Worm (Caenorhabditis elegans) whole organism, L2 larva: ENCODE results near the gene egl-43.
"Not testable (repeated sequence)": the region's sequence is repeated elsewhere in the genome, so short reads cannot be mapped to it uniquely, and the experiment has no call there.

ENCODE experiments used
- C34F6.9 ChIP-seq: fragments of 150-350 bp; optimal IDR thresholded peaks from 2 replicates; lab custom pipeline; 2014; ENCODE audit warnings: missing biosample characterization, missing genetic modification characterization
- F13H6.1 ChIP-seq: sonication (generic microtip); optimal IDR thresholded peaks from 2 replicates; lab custom pipeline; 2016; ENCODE audit warnings: missing genetic modification characterization, missing compliant biosample characterization
- R02D3.7 ChIP-seq: fragments of 150-350 bp; optimal IDR thresholded peaks from 2 replicates; lab custom pipeline; 2014; ENCODE audit warnings: missing biosample characterization, missing genetic modification characterization
- Y55F3AM.14 ChIP-seq: fragments of 200-800 bp; sonication (Bioruptor generic); optimal IDR thresholded peaks from 2 replicates; lab custom pipeline; 2018; ENCODE audit warnings: mild to moderate bottlenecking, missing genetic modification characterization, missing compliant biosample characterization
- alr-1 ChIP-seq: fragments of 150-350 bp; optimal IDR thresholded peaks from 2 replicates; lab custom pipeline; 2014; ENCODE audit warnings: missing biosample characterization, missing genetic modification characterization
- aly-2 ChIP-seq: fragments of 150-350 bp; optimal IDR thresholded peaks from 2 replicates; lab custom pipeline; 2014; ENCODE audit warnings: missing biosample characterization, missing genetic modification characterization
- ama-1 ChIP-seq: fragments of 150-350 bp; optimal IDR thresholded peaks from 2 replicates; lab custom pipeline; 2018; ENCODE audit warnings: inconsistent platforms
- blmp-1 ChIP-seq: sonication (generic microtip); optimal IDR thresholded peaks from 2 replicates; lab custom pipeline; 2017; ENCODE audit warnings: missing genetic modification characterization, mild to moderate bottlenecking, missing compliant biosample characterization, antibody characterized with exemption, moderate library complexity; ENCODE audit not compliant: insufficient read depth
- ceh-16 ChIP-seq: fragments of 150-350 bp; optimal IDR thresholded peaks from 2 replicates; lab custom pipeline; 2014; ENCODE audit warnings: missing biosample characterization, missing genetic modification characterization
- ceh-82 ChIP-seq: fragments of 150-350 bp; optimal IDR thresholded peaks from 2 replicates; lab custom pipeline; 2014; ENCODE audit warnings: missing biosample characterization, missing genetic modification characterization
- crh-2 ChIP-seq: sonication (generic microtip); optimal IDR thresholded peaks from 2 replicates; lab custom pipeline; 2017; ENCODE audit warnings: missing biosample characterization, missing genetic modification characterization
- egl-27 ChIP-seq: sonication (generic microtip); optimal IDR thresholded peaks from 3 replicates; lab custom pipeline; 2017; ENCODE audit warnings: missing biosample characterization, missing genetic modification reagents, missing genetic modification characterization
- elt-1 ChIP-seq: fragments of 150-350 bp; optimal IDR thresholded peaks from 2 replicates; lab custom pipeline; 2014; ENCODE audit warnings: missing biosample characterization, missing genetic modification characterization
- elt-3 ChIP-seq: sonication (generic microtip); optimal IDR thresholded peaks from 2 replicates; lab custom pipeline; 2017; ENCODE audit warnings: missing biosample characterization, missing genetic modification characterization
- gmeb-1 ChIP-seq: fragments of 150-350 bp; optimal IDR thresholded peaks from 2 replicates; lab custom pipeline; 2014; ENCODE audit warnings: missing biosample characterization, missing genetic modification characterization
- lin-11 ChIP-seq: fragments of 150-350 bp; sonication (generic microtip); optimal IDR thresholded peaks from 2 replicates; lab custom pipeline; 2014; ENCODE audit warnings: missing biosample characterization, missing genetic modification characterization, inconsistent platforms, mixed read lengths
- lin-39 ChIP-seq: fragments of 150-350 bp; optimal IDR thresholded peaks from 2 replicates; lab custom pipeline; 2014; ENCODE audit warnings: missing biosample characterization, missing genetic modification reagents, missing genetic modification characterization
- lsy-2 ChIP-seq, 2 experiments: fragments of 150-350 bp in 1 of 2; sonication (generic microtip) in 1 of 2; optimal IDR thresholded peaks; 2 replicates each; lab custom pipeline; 2014 to 2017; ENCODE audit warnings: missing biosample characterization in 2 of 2, missing genetic modification characterization in 2 of 2
- mab-5 ChIP-seq: fragments of 150-350 bp; optimal IDR thresholded peaks from 2 replicates; lab custom pipeline; 2014; ENCODE audit warnings: missing biosample characterization, missing genetic modification characterization
- mbf-1 ChIP-seq: sonication (generic microtip); optimal IDR thresholded peaks from 2 replicates; lab custom pipeline; 2017; ENCODE audit warnings: missing biosample characterization, missing genetic modification characterization
- mdl-1 ChIP-seq, 2 experiments: fragments of 150-350 bp in 1 of 2; sonication (generic microtip) in 1 of 2; optimal IDR thresholded peaks; 2 replicates each; lab custom pipeline; 2017; ENCODE audit warnings: missing biosample characterization in 2 of 2, missing genetic modification characterization in 2 of 2
- nhr-10 ChIP-seq: sonication (generic microtip); optimal IDR thresholded peaks from 2 replicates; lab custom pipeline; 2017; ENCODE audit warnings: missing biosample characterization, missing genetic modification characterization
- nhr-12 ChIP-seq: fragments of 150-350 bp; optimal IDR thresholded peaks from 2 replicates; lab custom pipeline; 2014; ENCODE audit warnings: missing biosample characterization, missing genetic modification characterization
- nhr-129 ChIP-seq: fragments of 150-350 bp; optimal IDR thresholded peaks from 2 replicates; lab custom pipeline; 2014; ENCODE audit warnings: missing biosample characterization, missing genetic modification characterization
- nhr-21 ChIP-seq: fragments of 150-350 bp; optimal IDR thresholded peaks from 2 replicates; lab custom pipeline; 2014; ENCODE audit warnings: missing biosample characterization, missing genetic modification characterization
- nhr-25 ChIP-seq: fragments of 150-350 bp; sonication (generic microtip); optimal IDR thresholded peaks from 3 replicates; lab custom pipeline; 2014; ENCODE audit warnings: missing biosample characterization, missing genetic modification characterization
- nhr-6 ChIP-seq: fragments of 150-350 bp; optimal IDR thresholded peaks from 2 replicates; lab custom pipeline; 2014; ENCODE audit warnings: missing biosample characterization, missing genetic modification characterization
- nhr-77 ChIP-seq: fragments of 150-350 bp; optimal IDR thresholded peaks from 2 replicates; lab custom pipeline; 2014; ENCODE audit warnings: missing biosample characterization, missing genetic modification characterization
- sem-4 ChIP-seq: fragments of 150-350 bp; optimal IDR thresholded peaks from 2 replicates; lab custom pipeline; 2014; ENCODE audit warnings: missing biosample characterization, missing genetic modification reagents, missing genetic modification characterization
- sma-3 ChIP-seq: sonication (generic microtip); optimal IDR thresholded peaks from 2 replicates; lab custom pipeline; 2016; ENCODE audit warnings: missing genetic modification reagents, missing genetic modification characterization, missing compliant biosample characterization
- sma-9 ChIP-seq, 2 experiments: fragments of 150-350 bp in 1 of 2; sonication (generic microtip) in 1 of 2; optimal IDR thresholded peaks; 2 replicates each; lab custom pipeline; 2014 to 2016; ENCODE audit warnings: missing genetic modification characterization in 2 of 2, mild to moderate bottlenecking in 1 of 2, missing biosample characterization in 1 of 2, missing compliant biosample characterization in 1 of 2, missing genetic modification reagents in 1 of 2, moderate library complexity in 1 of 2
- snpc-4 ChIP-seq: fragments of 150-350 bp; optimal IDR thresholded peaks from 2 replicates; lab custom pipeline; 2014; ENCODE audit warnings: missing biosample characterization, missing genetic modification characterization
- unc-39 ChIP-seq: fragments of 150-350 bp; optimal IDR thresholded peaks from 2 replicates; lab custom pipeline; 2014; ENCODE audit warnings: missing biosample characterization, missing genetic modification characterization
- unc-62 ChIP-seq: fragments of 150-350 bp; optimal IDR thresholded peaks from 2 replicates; lab custom pipeline; 2014; ENCODE audit warnings: missing biosample characterization, missing genetic modification reagents, missing genetic modification characterization
- zag-1 ChIP-seq: fragments of 150-350 bp; optimal IDR thresholded peaks from 2 replicates; lab custom pipeline; 2014; ENCODE audit warnings: missing biosample characterization, missing genetic modification characterization
- ztf-1 ChIP-seq: fragments of 200-800 bp; sonication (Bioruptor generic); conservative IDR thresholded peaks from 2 replicates; pipeline ENCODE4 v1.3.6; 2022; ENCODE audit warnings: missing genetic modification characterization, missing compliant biosample characterization

The egl-43 gene

ce11 chrII:10006266-10006665, 51.3 kb downstream of the egl-43 start, which contains the start of gene ZK892.4:
Gene ZK892.4, plus strand, starts transcription at chrII:10006566.
- TF ChIP-seq snpc-4 (tag; lab: Kevin White, UChicago); ztf-1 (GFP tag; lab: Robert Waterston, UW); unc-62 (GFP tag; lab: Kevin White, UChicago): not testable (repeated sequence)

ce11 chrII:10007917-10008316, 52.9 kb downstream of the egl-43 start, which contains the start of gene ZK892.5:
Gene ZK892.5, plus strand, starts transcription at chrII:10008217.
- TF ChIP-seq elt-1 (tag; lab: Kevin White, UChicago), result no peak
- no peak for TF ChIP-seq R02D3.7
- TF ChIP-seq nhr-12, result no peak
- TF ChIP-seq alr-1, result no peak
- TF ChIP-seq lin-39 (tag; lab: Kevin White, UChicago), result no peak
- TF ChIP-seq C34F6.9 (tag; lab: Kevin White, UChicago), result no peak
- TF ChIP-seq sem-4, result no peak
- TF ChIP-seq crh-2, result no peak
- TF ChIP-seq nhr-25 (tag; lab: Kevin White, UChicago), result no peak
- no peak for TF ChIP-seq nhr-77
- TF ChIP-seq ama-1 (lab: Kevin White, UChicago), result no peak
- TF ChIP-seq zag-1, result no peak
- TF ChIP-seq aly-2, result no peak
- TF ChIP-seq ceh-16 (tag; lab: Kevin White, UChicago), result no peak
- TF ChIP-seq egl-27 (tag; lab: Kevin White, UChicago), result no peak
- TF ChIP-seq unc-39 (tag; lab: Kevin White, UChicago), result no peak
- TF ChIP-seq nhr-10 (tag; lab: Kevin White, UChicago), result no peak
- TF ChIP-seq ceh-82 (tag; lab: Kevin White, UChicago), result no peak
- TF ChIP-seq nhr-129 (tag; lab: Kevin White, UChicago), result no peak

- no peak for TF ChIP-seq blmp-1 (tag; lab: Kevin White, UChicago)
- no peak for TF ChIP-seq elt-3 (tag; lab: Kevin White, UChicago)
- TF ChIP-seq crh-2, result no peak
- TF ChIP-seq unc-62 (GFP tag; lab: Kevin White, UChicago), result no peak
- TF ChIP-seq R02D3.7, result no peak
- TF ChIP-seq lin-11 (tag; lab: Kevin White, UChicago), result no peak
- no peak for TF ChIP-seq ama-1 (lab: Kevin White, UChicago)
- TF ChIP-seq mbf-1 (tag; lab: Kevin White, UChicago), result no peak
- no peak for TF ChIP-seq aly-2
- no peak for TF ChIP-seq snpc-4 (tag; lab: Kevin White, UChicago)
- TF ChIP-seq mab-5 (tag; lab: Kevin White, UChicago), result no peak
These were observed 53.6 kb downstream of the egl-43 start for ce11 chrII:10008552-10008951.

- TF ChIP-seq nhr-25 (tag; lab: Kevin White, UChicago), result peak; percentile 70
- no peak for TF ChIP-seq alr-1
- TF ChIP-seq ztf-1 (GFP tag; lab: Robert Waterston, UW), result no peak
- no peak for TF ChIP-seq Y55F3AM.14 (GFP tag; lab: Kevin White, UChicago)
- TF ChIP-seq zag-1, result no peak
- TF ChIP-seq lsy-2 (tag; optimal IDR thresholded peaks at IDR 0.05; lab: Kevin White, UChicago), result no peak
- TF ChIP-seq nhr-77, result no peak
- TF ChIP-seq nhr-21 (tag; lab: Kevin White, UChicago), result no peak
- no peak for TF ChIP-seq crh-2
- TF ChIP-seq, all 48 proteins: peak for 1
These were observed 55.9 kb downstream of the egl-43 start for ce11 chrII:10010914-10011313.

- peak; percentile 43 for TF ChIP-seq sma-3 (GFP tag; lab: Kevin White, UChicago)
- peak; percentile 21 for TF ChIP-seq nhr-25 (tag; lab: Kevin White, UChicago)
- no peak for TF ChIP-seq gmeb-1 (tag; lab: Kevin White, UChicago)
- TF ChIP-seq, all 48 proteins: peak for 2
These were observed 56.7 kb downstream of the egl-43 start for ce11 chrII:10011733-10012132.

ce11 chrII:10012490-10012889, 57.5 kb downstream of the egl-43 start:
- no peak for TF ChIP-seq mdl-1 (tag; optimal IDR thresholded peaks at IDR 0.05; lab: Kevin White, UChicago)
- TF ChIP-seq sma-9 (GFP tag; optimal IDR thresholded peaks at IDR 0.05; lab: Kevin White, UChicago), result peak; percentile 42
- TF ChIP-seq sma-9 (tag; optimal IDR thresholded peaks at IDR 0.05; lab: Kevin White, UChicago), result no peak
- peak; percentile 82 for TF ChIP-seq nhr-129 (tag; lab: Kevin White, UChicago)
- TF ChIP-seq nhr-6 (tag; lab: Kevin White, UChicago), result no peak
- peak; percentile 24 for TF ChIP-seq nhr-25 (tag; lab: Kevin White, UChicago)
- no peak for TF ChIP-seq unc-62 (GFP tag; lab: Kevin White, UChicago)
- TF ChIP-seq F13H6.1, result peak; percentile 23
- TF ChIP-seq lsy-2 (tag; optimal IDR thresholded peaks at IDR 0.05; lab: Kevin White, UChicago), result no peak
